Fruit fly (Drosophila melanogaster) whole organism: Measurements from ENCODE around the gene rg.

Experiments
- CG8478 ChIP-seq: fragments of >200 bp; optimal IDR thresholded peaks from 2 replicates; lab custom pipeline; 2018; ENCODE audit warnings: inconsistent platforms
- pan ChIP-seq: fragments of >200 bp; optimal IDR thresholded peaks from 2 replicates; lab custom pipeline; 2017
- psq ChIP-seq: fragments of >200 bp; optimal IDR thresholded peaks from 2 replicates; lab custom pipeline; 2017

DNA sequence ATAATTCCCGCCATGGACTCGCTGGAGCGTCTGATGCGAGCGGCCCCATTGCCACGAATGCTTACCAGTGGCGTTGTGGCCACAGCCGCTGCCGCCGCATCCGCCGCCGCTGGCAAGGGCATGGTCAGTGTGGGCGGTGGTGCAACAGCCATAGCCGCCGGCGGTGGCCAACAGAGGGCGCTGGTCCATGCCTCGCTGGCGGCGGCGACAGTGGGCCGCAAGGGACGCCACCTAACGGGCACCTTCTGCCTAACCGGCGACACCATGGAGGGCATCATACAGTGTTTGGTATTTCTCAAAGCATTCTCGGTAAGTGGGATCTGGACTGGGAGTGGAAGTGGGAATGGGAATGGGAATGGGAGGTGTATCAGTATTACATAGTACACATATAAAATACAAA is 101.6 kb downstream of the rg start:
- TF ChIP-seq pan (lab: Kevin White, UChicago): no peak
- TF ChIP-seq psq (lab: Kevin White, UChicago): no peak
- TF ChIP-seq CG8478 (lab: Kevin White, UChicago): no peak
